Fruit fly (Drosophila melanogaster) whole organism, embryonic: ENCODE measurements around the gene CG44139.

ENCODE experiments used
- Adf1 ChIP-seq: fragments of 200-800 bp; sonication (Bioruptor generic); IDR thresholded peaks from 2 replicates; pipeline ENCODE4 v1.3.6; 2022; ENCODE audit warnings: missing biosample characterization, missing genetic modification characterization
- Aef1 ChIP-seq: fragments of 200-800 bp; sonication (Bioruptor generic); IDR thresholded peaks from 3 replicates; pipeline ENCODE4 v1.3.6; 2022; ENCODE audit warnings: missing biosample characterization, missing genetic modification characterization
- Atf3 ChIP-seq: fragments of 200-800 bp; sonication (Bioruptor generic); optimal IDR thresholded peaks from 3 replicates; lab custom pipeline; 2016; ENCODE audit warnings: missing biosample characterization, missing genetic modification characterization
- Atf6 ChIP-seq: fragments of 200-800 bp; sonication (Bioruptor generic); IDR thresholded peaks from 2 replicates; pipeline ENCODE4 v1.3.6; 2022; ENCODE audit warnings: missing biosample characterization, missing genetic modification characterization
- CG10366 ChIP-seq: fragments of 200-800 bp; sonication (Bioruptor generic); IDR thresholded peaks from 2 replicates; pipeline ENCODE4 v1.3.6; 2022; ENCODE audit warnings: missing biosample characterization, missing genetic modification characterization
- CG11247 ChIP-seq: fragments of 200-800 bp; sonication (Bioruptor generic); IDR thresholded peaks from 2 replicates; pipeline ENCODE4 v1.3.6; 2022; ENCODE audit warnings: missing biosample characterization, missing genetic modification characterization
- CG12769 ChIP-seq: fragments of 200-800 bp; sonication (Bioruptor generic); optimal IDR thresholded peaks from 2 replicates; lab custom pipeline; 2019; ENCODE audit warnings: missing biosample characterization, mild to moderate bottlenecking, missing genetic modification characterization, moderate library complexity
- CG13287 ChIP-seq: fragments of 200-800 bp; sonication (Bioruptor generic); IDR thresholded peaks from 2 replicates; pipeline ENCODE4 v1.3.6; 2022; ENCODE audit warnings: missing biosample characterization, missing genetic modification characterization; ENCODE audit not compliant: partially characterized antibody
- CG13296 ChIP-seq: fragments of 200-800 bp; sonication (Bioruptor generic); optimal IDR thresholded peaks from 3 replicates; lab custom pipeline; 2018; ENCODE audit warnings: missing biosample characterization, mild to moderate bottlenecking, missing genetic modification characterization
- CG14667 ChIP-seq: fragments of 200-800 bp; sonication (Bioruptor generic); IDR thresholded peaks from 2 replicates; pipeline ENCODE4 v1.3.6; 2022; ENCODE audit warnings: missing biosample characterization, missing genetic modification characterization
- CG15011 ChIP-seq: fragments of 200-800 bp; sonication (Bioruptor generic); optimal IDR thresholded peaks from 3 replicates; lab custom pipeline; 2018; ENCODE audit warnings: missing biosample characterization, mild to moderate bottlenecking, missing genetic modification characterization
- CG15514 ChIP-seq: fragments of 200-800 bp; sonication (Bioruptor generic); optimal IDR thresholded peaks from 3 replicates; lab custom pipeline; 2017; ENCODE audit warnings: missing biosample characterization, missing genetic modification characterization, mild to moderate bottlenecking, moderate library complexity, missing genetic modification reagents
- CG15601 ChIP-seq: fragments of 200-800 bp; sonication (Bioruptor generic); optimal IDR thresholded peaks from 3 replicates; lab custom pipeline; 2019; ENCODE audit warnings: missing biosample characterization, mild to moderate bottlenecking, missing genetic modification characterization, moderate library complexity
- CG17359 ChIP-seq: fragments of 200-800 bp; sonication (Bioruptor generic); optimal IDR thresholded peaks from 3 replicates; lab custom pipeline; 2018; ENCODE audit warnings: missing biosample characterization, mild to moderate bottlenecking, missing genetic modification characterization, moderate library complexity
- CG2199 ChIP-seq: fragments of 200-800 bp; sonication (Bioruptor generic); IDR thresholded peaks from 3 replicates; pipeline ENCODE4 v1.3.6; 2022; ENCODE audit warnings: missing biosample characterization, missing genetic modification characterization
- CG3726 ChIP-seq: fragments of 200-800 bp; sonication (Bioruptor generic); IDR thresholded peaks from 3 replicates; pipeline ENCODE4, ENCODE4 v1.3.6; 2022; ENCODE audit warnings: missing biosample characterization, missing genetic modification characterization
- CG9876 ChIP-seq: fragments of 200-800 bp; sonication (Bioruptor generic); optimal IDR thresholded peaks from 2 replicates; lab custom pipeline; 2016; ENCODE audit warnings: missing biosample characterization, missing genetic modification characterization
- Deaf1 ChIP-seq: fragments of 200-800 bp; optimal IDR thresholded peaks from 3 replicates; lab custom pipeline; 2019; ENCODE audit warnings: missing biosample characterization, mild to moderate bottlenecking, missing genetic modification characterization, moderate library complexity
- Dp ChIP-seq: fragments of 200-800 bp; sonication (Bioruptor generic); optimal IDR thresholded peaks from 2 replicates; lab custom pipeline; 2018; ENCODE audit warnings: missing biosample characterization, mild to moderate bottlenecking, missing genetic modification characterization, moderate library complexity
- Ets65A ChIP-seq: fragments of 200-800 bp; sonication (Bioruptor generic); peaks from one replicate; lab custom pipeline; 2016; ENCODE audit warnings: missing biosample characterization, missing genetic modification characterization
- HLH3B ChIP-seq: fragments of 200-800 bp; sonication (Bioruptor generic); IDR thresholded peaks from 2 replicates; pipeline ENCODE4 v1.3.6; 2022; ENCODE audit warnings: missing biosample characterization, missing genetic modification characterization
- HLH4C ChIP-seq: fragments of 200-800 bp; sonication (Bioruptor generic); IDR thresholded peaks from 3 replicates; pipeline ENCODE4 v1.3.6; 2022; ENCODE audit warnings: missing biosample characterization, missing genetic modification characterization; ENCODE audit not compliant: partially characterized antibody
- HmgD ChIP-seq: fragments of 200-800 bp; sonication (Bioruptor generic); optimal IDR thresholded peaks from 3 replicates; lab custom pipeline; 2016; ENCODE audit warnings: missing biosample characterization, missing genetic modification characterization
- Jarid2 ChIP-seq: fragments of 200-800 bp; sonication (Bioruptor generic); optimal IDR thresholded peaks from 3 replicates; lab custom pipeline; 2017; ENCODE audit warnings: mild to moderate bottlenecking, missing biosample characterization, missing genetic modification reagents, missing genetic modification characterization
- Med ChIP-seq: fragments of 200-800 bp; sonication (Bioruptor generic); peaks from one replicate; lab custom pipeline; 2016; ENCODE audit warnings: missing biosample characterization, missing genetic modification characterization, mild to moderate bottlenecking, inconsistent platforms, moderate library complexity
- Ptx1 ChIP-seq: fragments of 200-800 bp; sonication (Bioruptor generic); IDR thresholded peaks from 2 replicates; pipeline ENCODE4 v1.3.6; 2022; ENCODE audit warnings: missing biosample characterization, missing genetic modification characterization
- Sry-β ChIP-seq: fragments of 200-800 bp; sonication (Bioruptor generic); optimal IDR thresholded peaks from 2 replicates; lab custom pipeline; 2018; ENCODE audit warnings: missing biosample characterization, mild to moderate bottlenecking, missing genetic modification characterization, moderate library complexity
- btn ChIP-seq: fragments of 200-800 bp; sonication (Bioruptor generic); optimal IDR thresholded peaks from 2 replicates; lab custom pipeline; 2016; ENCODE audit warnings: missing biosample characterization, missing genetic modification characterization
- chinmo ChIP-seq: fragments of 200-800 bp; sonication (Bioruptor generic); IDR thresholded peaks from 4 replicates; pipeline ENCODE4 v1.3.6; 2022; ENCODE audit warnings: missing biosample characterization, missing genetic modification characterization; ENCODE audit not compliant: partially characterized antibody
- ci ChIP-seq: fragments of 200-800 bp; sonication (Bioruptor generic); IDR thresholded peaks from 3 replicates; pipeline ENCODE4 v1.3.6; 2022; ENCODE audit warnings: missing biosample characterization, missing genetic modification characterization
- crc ChIP-seq: fragments of 200-800 bp; sonication (Bioruptor generic); optimal IDR thresholded peaks from 2 replicates; lab custom pipeline; 2016; ENCODE audit warnings: missing biosample characterization, missing genetic modification characterization
- cwo ChIP-seq: fragments of 200-800 bp; sonication (Bioruptor generic); optimal IDR thresholded peaks from 3 replicates; lab custom pipeline; 2017; ENCODE audit warnings: missing biosample characterization, missing genetic modification characterization, mild to moderate bottlenecking, moderate library complexity, missing genetic modification reagents
- knrl ChIP-seq: fragments of 200-800 bp; sonication (Bioruptor generic); IDR thresholded peaks from 3 replicates; pipeline ENCODE4 v1.3.6; 2022; ENCODE audit warnings: missing biosample characterization, missing genetic modification characterization; ENCODE audit not compliant: partially characterized antibody
- lov ChIP-seq, 2 experiments: fragments of 200-800 bp in 1 of 2; fragments of >200 bp in 1 of 2; sonication (Bioruptor generic) in 1 of 2; IDR thresholded peaks in 1 of 2; optimal IDR thresholded peaks in 1 of 2; 2 replicates in 1 of 2; 3 replicates in 1 of 2; pipeline versions ENCODE4 v1.3.6 to Lab custom; 2017 to 2022; ENCODE audit warnings: missing biosample characterization in 1 of 2, missing genetic modification characterization in 1 of 2
- nerfin-1 ChIP-seq: fragments of 200-800 bp; sonication (Bioruptor generic); optimal IDR thresholded peaks from 3 replicates; lab custom pipeline; 2019; ENCODE audit warnings: missing biosample characterization, mild to moderate bottlenecking, missing genetic modification characterization, moderate library complexity
- nerfin-2 ChIP-seq: fragments of 200-800 bp; sonication (Bioruptor generic); IDR thresholded peaks from 2 replicates; pipeline ENCODE4 v1.3.6; 2022; ENCODE audit warnings: missing biosample characterization, missing genetic modification characterization; ENCODE audit not compliant: partially characterized antibody
- prd ChIP-seq, 3 experiments: fragments of >200 bp in 2 of 3; fragments of 200-800 bp in 1 of 3; sonication (Bioruptor generic) in 1 of 3; optimal IDR thresholded peaks in 2 of 3; IDR thresholded peaks in 1 of 3; 2 replicates in 2 of 3; 3 replicates in 1 of 3; pipeline versions ENCODE4 v1.3.6 to Lab custom; 2017 to 2022; ENCODE audit warnings: missing biosample characterization in 1 of 3, missing genetic modification characterization in 1 of 3
- row ChIP-seq: fragments of 200-800 bp; sonication (Bioruptor generic); IDR thresholded peaks from 3 replicates; pipeline ENCODE4 v1.3.6; 2022; ENCODE audit warnings: missing biosample characterization, missing genetic modification characterization
- sd ChIP-seq: fragments of 200-800 bp; sonication (Bioruptor generic); optimal IDR thresholded peaks from 3 replicates; lab custom pipeline; 2018; ENCODE audit warnings: missing biosample characterization, mild to moderate bottlenecking, missing genetic modification characterization, moderate library complexity
- sr ChIP-seq: fragments of 200-800 bp; sonication (Bioruptor generic); IDR thresholded peaks from 3 replicates; pipeline ENCODE4 v1.3.6; 2022; ENCODE audit warnings: missing biosample characterization, missing genetic modification characterization
- tna ChIP-seq: fragments of 200-800 bp; sonication (Bioruptor generic); IDR thresholded peaks from 2 replicates; pipeline ENCODE4 v1.3.6; 2022; ENCODE audit warnings: missing biosample characterization, missing genetic modification characterization; ENCODE audit not compliant: partially characterized antibody
- unc-4 ChIP-seq: fragments of 200-800 bp; sonication (Bioruptor generic); IDR thresholded peaks from 2 replicates; pipeline ENCODE4 v1.3.6; 2022; ENCODE audit warnings: missing biosample characterization, missing genetic modification characterization; ENCODE audit not compliant: partially characterized antibody
- vfl ChIP-seq: fragments of 200-800 bp; sonication (Bioruptor generic); optimal IDR thresholded peaks from 2 replicates; lab custom pipeline; 2016; ENCODE audit warnings: missing biosample characterization, missing genetic modification characterization
- z ChIP-seq: fragments of 200-800 bp; sonication (Bioruptor generic); IDR thresholded peaks from 3 replicates; pipeline ENCODE4 v1.3.6; 2022; ENCODE audit warnings: missing biosample characterization, missing genetic modification characterization

CG44139 gene

DNA sequence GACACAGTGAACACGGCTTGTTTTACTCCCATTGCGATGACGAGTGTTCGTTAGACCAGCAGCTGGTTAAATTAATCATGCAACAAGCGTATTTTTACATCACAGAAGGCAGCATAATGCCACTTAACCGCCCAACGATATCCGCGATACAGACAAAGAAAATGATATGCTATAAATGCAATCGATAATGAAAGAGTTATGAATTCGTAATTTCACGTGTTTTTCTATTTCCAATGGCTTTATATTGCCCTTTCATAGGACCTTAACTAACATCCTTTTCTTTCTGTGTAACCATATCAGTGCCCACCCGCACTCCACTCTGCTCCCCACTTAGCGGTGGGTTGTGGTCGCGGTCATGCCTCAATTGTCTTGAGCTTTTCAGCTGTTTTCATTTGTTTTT lies 11.5 kb upstream of the CG44139 start (continued):
- peak; percentile 23; the same call in 1 of the 2 replicates for TF ChIP-seq CG10366 (GFP tag; lab: Robert Waterston, UW)
- no peak for TF ChIP-seq CG15011 (GFP tag; lab: Kevin White, UChicago)
- peak; percentile 20 for TF ChIP-seq CG17359 (tag; lab: Kevin White, UChicago)
- TF ChIP-seq prd (optimal IDR thresholded peaks at IDR 0.05; lab: Kevin White, UChicago), result no peak
- TF ChIP-seq prd (GFP tag; IDR thresholded peaks at IDR 0.05; lab: Robert Waterston, UW), result peak; percentile 33; the same call in 1 of the 3 replicates
- peak; percentile 87 for TF ChIP-seq Ets65A (GFP tag; lab: Kevin White, UChicago)
- 0 out of 2 replicates have a peak, but pooled peaks have one; percentile 20 for TF ChIP-seq Ptx1 (GFP tag; lab: Robert Waterston, UW)
- no peak for TF ChIP-seq CG13296
- TF ChIP-seq Atf6 (GFP tag; lab: Robert Waterston, UW), result no peak
- TF ChIP-seq, all 482 proteins: peak for 13

- TF ChIP-seq nerfin-1 (no peak), sr (GFP tag; lab: Robert Waterston, UW) (0 out of 3 replicates have a peak, but pooled peaks have one; percentile 11), vfl (GFP tag; lab: Kevin White, UChicago) (no peak), HmgD (GFP tag; lab: Kevin White, UChicago) (no peak), unc-4 (0 out of 2 replicates have a peak, but pooled peaks have one; percentile 16), HLH4C (GFP tag; lab: Robert Waterston, UW) (no peak), lov (optimal IDR thresholded peaks at IDR 0.05; lab: Kevin White, UChicago) (no peak), lov (GFP tag; IDR thresholded peaks at IDR 0.05; lab: Robert Waterston, UW) (0 out of 3 replicates have a peak, but pooled peaks have one; percentile 12), tna (GFP tag; lab: Robert Waterston, UW) (no peak), Aef1 (no peak), CG11247 (GFP tag; lab: Robert Waterston, UW) (peak; percentile 53), knrl (GFP tag; lab: Robert Waterston, UW) (0 out of 3 replicates have a peak, but pooled peaks have one; percentile 14), ci (0 out of 3 replicates have a peak, but pooled peaks have one; percentile 12), Jarid2 (peak; percentile 53), sd (tag; lab: Kevin White, UChicago) (peak; percentile 15), CG15011 (GFP tag; lab: Kevin White, UChicago) (no peak), CG13287 (GFP tag; lab: Robert Waterston, UW) (peak; percentile 10; the same call in 1 of the 2 replicates), HLH3B (GFP tag; lab: Robert Waterston, UW) (no peak), crc (no peak), Deaf1 (tag; lab: Kevin White, UChicago) (peak; percentile 86), CG14667 (GFP tag; lab: Robert Waterston, UW) (no peak), CG9876 (no peak), chinmo (GFP tag; lab: Robert Waterston, UW) (0 out of 4 replicates have a peak, but pooled peaks have one; percentile 25), Sry-β (GFP tag; lab: Kevin White, UChicago) (no peak), cwo (GFP tag; lab: Kevin White, UChicago) (no peak), Atf3 (no peak), CG12769 (tag; lab: Kevin White, UChicago) (peak; percentile 6), CG2199 (GFP tag; lab: Robert Waterston, UW) (no peak), Dp (GFP tag; lab: Kevin White, UChicago) (no peak), Med (GFP tag; lab: Kevin White, UChicago) (peak; percentile 68)
These were observed 9.5 kb upstream of the CG44139 start, which contains the start of gene CG18641 for dm6 chr2L:2415109-2415508. CG18641 (minus strand) TSS chr2L:2415322.

- TF ChIP-seq btn (no peak), Adf1 (GFP tag; lab: Robert Waterston, UW) (no peak), CG15601 (no peak), CG3726 (GFP tag; lab: Robert Waterston, UW) (no peak), CG15514 (GFP tag; lab: Kevin White, UChicago) (no peak), nerfin-2 (no peak), row (GFP tag; lab: Robert Waterston, UW) (no peak), z (GFP tag; lab: Robert Waterston, UW) (no peak)
These were observed 8.0 kb upstream of the CG44139 start, which contains the start of gene CG31948 for dm6 chr2L:2416620-2417019. CG31948 (minus strand) TSS chr2L:2416720.
